Worm (Caenorhabditis elegans): Measurements from ENCODE around the gene F32A11.1.

DNA sequence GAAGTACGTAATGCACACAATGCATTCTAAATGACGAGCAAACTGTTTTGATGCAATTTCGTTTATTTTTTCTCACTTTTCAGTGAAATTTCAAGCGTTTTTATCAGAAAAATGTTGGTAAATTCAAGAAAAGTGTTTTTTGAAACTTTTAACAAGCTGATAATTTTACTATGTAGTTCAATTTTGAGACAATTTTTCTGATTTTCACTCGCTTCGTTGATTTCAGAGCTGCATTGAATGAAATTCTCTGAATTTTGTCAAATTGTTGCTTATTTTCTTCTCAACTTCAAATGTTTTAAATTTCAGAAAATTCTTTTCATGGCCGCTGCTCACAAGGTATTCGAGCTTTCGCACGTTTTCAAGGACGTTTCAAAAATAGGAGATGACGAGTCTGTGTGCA is 34.4 kb upstream of the F32A11.1 start, which contains the start of gene bath-45:
- no peak for TF ChIP-seq him-1 (tag; optimal IDR thresholded peaks at IDR 0.05)
- TF ChIP-seq W03F9.2 (tag; optimal IDR thresholded peaks at IDR 0.05) = no peak

Measured in whole organism, L4/young adult.